Worm (Caenorhabditis elegans): ENCODE data around the gene nhr-230.

DNA sequence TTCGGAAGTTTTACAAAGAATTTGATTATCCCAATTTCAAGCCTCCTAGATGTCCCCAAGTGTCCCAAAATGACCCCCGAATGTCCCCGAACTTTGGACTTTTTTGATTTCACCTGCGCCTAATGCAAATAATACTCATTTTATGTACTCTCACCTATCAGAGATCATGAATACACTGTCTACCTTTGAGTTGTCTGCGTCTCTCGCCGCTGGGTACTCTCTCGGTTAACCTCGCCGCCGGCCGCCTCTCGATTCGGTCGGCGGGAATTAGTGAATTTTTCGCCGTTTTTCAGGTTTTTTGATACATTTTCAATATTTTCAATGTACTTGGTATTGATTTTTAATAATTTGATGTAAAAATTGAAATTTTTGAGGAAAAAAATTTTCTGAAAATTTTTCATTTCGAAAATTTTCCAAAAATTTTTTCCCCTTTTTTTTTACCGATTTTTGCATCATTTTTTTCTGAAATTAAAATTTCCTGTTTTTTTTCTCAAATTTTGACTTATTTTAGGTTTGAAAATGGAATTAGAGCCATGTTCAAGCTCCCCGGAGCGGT, 7.7 kb upstream of the nhr-230 start, which contains the start of gene nhr-65:
- TF ChIP-seq nhr-77 (tag; optimal IDR thresholded peaks at IDR 0.05) (no peak), jun-1 (tag; optimal IDR thresholded peaks at IDR 0.05) (no peak), lim-7 (GFP tag; IDR thresholded peaks at IDR 0.05) (no peak), aly-2 (tag; optimal IDR thresholded peaks at IDR 0.05) (no peak), lin-15B (tag; optimal IDR thresholded peaks at IDR 0.05) (no peak), unc-62 (GFP tag; optimal IDR thresholded peaks at IDR 0.05 in 1 of 2) (no peak), unc-62 (tag; optimal IDR thresholded peaks at IDR 0.05) (no peak), nhr-11 (tag; optimal IDR thresholded peaks at IDR 0.05) (no peak), lin-39 (tag; optimal IDR thresholded peaks at IDR 0.05) (no peak), snpc-4 (tag; optimal IDR thresholded peaks at IDR 0.05) (no peak), nhr-6 (tag; optimal IDR thresholded peaks at IDR 0.05) (no peak)

All from whole organism, L4 larva.